Worm (Caenorhabditis elegans) whole organism, dauer: ENCODE results near the gene nhr-159.

ENCODE experiments used
- unc-62 ChIP-seq: sonication (generic microtip); optimal IDR thresholded peaks from 2 replicates; lab custom pipeline; 2017; ENCODE audit warnings: missing biosample characterization, missing genetic modification reagents, missing genetic modification characterization

Gene nhr-159

DNA sequence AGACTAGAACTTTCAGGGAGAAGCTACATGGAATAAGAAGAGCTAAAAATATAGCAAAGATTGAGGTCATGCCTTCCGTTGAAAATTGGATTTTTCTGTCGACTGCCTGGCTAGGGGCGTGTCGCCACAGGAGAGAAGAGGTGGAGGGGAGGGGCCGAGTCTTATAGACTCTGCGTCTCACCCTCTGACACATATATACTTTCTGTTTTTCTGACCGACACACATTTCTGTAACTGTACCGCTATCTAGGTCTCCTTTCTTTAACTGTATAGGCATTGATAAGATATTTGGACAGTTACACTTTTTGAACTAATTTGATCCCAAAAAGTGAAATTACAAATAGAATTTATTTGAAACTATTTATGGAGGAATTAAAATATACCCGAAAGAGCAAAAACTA, 36.7 kb downstream of the nhr-159 start:
- no peak for TF ChIP-seq unc-62 (GFP tag; lab: Kevin White, UChicago)

DNA sequence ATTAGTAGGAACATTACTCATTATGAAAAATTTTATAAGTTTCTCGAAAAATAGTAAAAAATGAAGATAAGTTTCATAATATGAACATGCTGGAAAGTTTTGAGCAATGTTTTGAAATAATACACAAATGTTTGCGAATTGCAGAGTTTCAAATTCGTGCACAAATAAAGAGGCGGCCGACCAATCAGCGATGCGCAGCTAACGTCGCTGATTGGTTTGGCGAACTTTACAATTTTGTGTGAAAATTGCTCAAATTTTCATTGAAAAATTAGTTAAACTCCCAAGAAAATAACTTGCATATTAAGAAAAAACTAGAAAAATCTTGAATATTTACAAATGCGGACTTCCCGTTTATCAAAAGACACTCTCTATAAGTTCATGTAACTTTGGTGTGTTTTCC, 45.5 kb downstream of the nhr-159 start:
- TF ChIP-seq unc-62 (GFP tag; lab: Kevin White, UChicago): no peak

ce11 chrV:3832103-3832502, 46.0 kb downstream of the nhr-159 start:
- no peak for TF ChIP-seq unc-62 (GFP tag; lab: Kevin White, UChicago)

DNA sequence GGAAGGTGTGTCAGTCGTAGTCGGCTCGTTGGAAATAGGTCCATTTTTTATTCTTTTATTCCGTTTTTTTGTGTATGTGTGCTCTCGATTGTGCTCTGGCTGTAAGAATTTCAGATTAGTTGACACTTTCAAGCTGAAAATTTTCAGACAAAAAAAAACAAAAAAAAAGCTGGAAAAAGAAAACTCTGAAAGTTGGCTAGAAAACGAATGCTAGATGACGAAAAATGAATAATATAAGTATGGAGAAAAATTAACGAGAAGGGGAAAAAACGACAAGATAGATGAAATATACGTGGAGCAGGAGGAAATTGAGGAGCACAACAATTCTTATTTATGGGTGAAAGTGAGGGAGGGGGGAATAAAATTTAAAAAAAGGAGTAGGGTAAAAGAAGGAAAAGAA, 46.5 kb downstream of the nhr-159 start, which contains the start of gene H10D18.5:
Gene H10D18.5, minus strand, starts transcription at position 101 of the 400 bp plus-strand sequence.
- no peak for TF ChIP-seq unc-62 (GFP tag; lab: Kevin White, UChicago)
